Worm (Caenorhabditis elegans): ENCODE results near the gene arrd-24.

The arrd-24 gene

ce11 chrX:14015808-14016207 is 35.5 kb upstream of the arrd-24 start (continued):
- TF ChIP-seq skn-1 (tag; optimal IDR thresholded peaks at IDR 0.05) (peak; percentile 56), ceh-16 (tag; optimal IDR thresholded peaks at IDR 0.05) (no peak), pqm-1 (tag; optimal IDR thresholded peaks at IDR 0.05) (peak; percentile 1), zag-1 (tag; optimal IDR thresholded peaks at IDR 0.05) (no peak), R02D3.7 (tag; optimal IDR thresholded peaks at IDR 0.05) (peak; percentile 24), sea-2 (GFP tag; optimal IDR thresholded peaks at IDR 0.05) (peak; percentile 76), nhr-25 (tag; optimal IDR thresholded peaks at IDR 0.05) (peak; percentile 36)

- TF ChIP-seq R02D3.7 (tag; optimal IDR thresholded peaks at IDR 0.05) = no peak
- TF ChIP-seq tbx-2 (tag; optimal IDR thresholded peaks at IDR 0.05) = no peak
- no peak for TF ChIP-seq ztf-11 (tag; optimal IDR thresholded peaks at IDR 0.05)
- no peak for TF ChIP-seq nhr-237 (tag; optimal IDR thresholded peaks at IDR 0.05)
- TF ChIP-seq sea-2 (GFP tag; optimal IDR thresholded peaks at IDR 0.05) = no peak
- TF ChIP-seq nhr-23 (tag; optimal IDR thresholded peaks at IDR 0.05) = no peak
- no peak for TF ChIP-seq ceh-28 (tag; optimal IDR thresholded peaks at IDR 0.05)
- TF ChIP-seq fos-1 (tag; optimal IDR thresholded peaks at IDR 0.05) = no peak
- TF ChIP-seq ceh-16 (tag; optimal IDR thresholded peaks at IDR 0.05) = no peak
- TF ChIP-seq skn-1 (tag; optimal IDR thresholded peaks at IDR 0.05) = no peak
- no peak for TF ChIP-seq nhr-77 (tag; optimal IDR thresholded peaks at IDR 0.05)
- TF ChIP-seq ceh-82 (tag; optimal IDR thresholded peaks at IDR 0.05) = no peak
- TF ChIP-seq ceh-9 (tag; optimal IDR thresholded peaks at IDR 0.05) = no peak
- TF ChIP-seq elt-3 (tag; optimal IDR thresholded peaks at IDR 0.05) = no peak
Observed at ce11 chrX:14015366-14015765, 35.0 kb upstream of the arrd-24 start, which contains the start of gene C04C11.25. Gene C04C11.25, minus strand, starts transcription at chrX:14015466.

ce11 chrX:14012417-14012816 is 32.1 kb upstream of the arrd-24 start, which contains the start of gene tbc-19:
Gene tbc-19, minus strand, starts transcription at chrX:14012517.
- TF ChIP-seq elt-2 (tag; optimal IDR thresholded peaks at IDR 0.05) (no peak), ZK546.5 (tag; optimal IDR thresholded peaks at IDR 0.05) (no peak), lsy-12 (tag; optimal IDR thresholded peaks at IDR 0.05) (no peak), nfya-1 (tag; optimal IDR thresholded peaks at IDR 0.05; ENCODE audit: insufficient read depth) (no peak), snpc-4 (tag; optimal IDR thresholded peaks at IDR 0.05) (no peak), nhr-43 (tag; optimal IDR thresholded peaks at IDR 0.05; ENCODE audit: poor library complexity, severe bottlenecking) (no peak), sea-2 (GFP tag; optimal IDR thresholded peaks at IDR 0.05) (no peak), nhr-76 (tag; optimal IDR thresholded peaks at IDR 0.05) (no peak), unc-39 (tag; optimal IDR thresholded peaks at IDR 0.05) (no peak), R02D3.7 (tag; optimal IDR thresholded peaks at IDR 0.05) (no peak), skn-1 (tag; optimal IDR thresholded peaks at IDR 0.05) (no peak), zag-1 (tag; optimal IDR thresholded peaks at IDR 0.05) (no peak), ztf-11 (tag; optimal IDR thresholded peaks at IDR 0.05) (no peak), fkh-2 (tag; optimal IDR thresholded peaks at IDR 0.05) (no peak), ama-1 (optimal IDR thresholded peaks at IDR 0.05) (no peak), tbx-2 (tag; optimal IDR thresholded peaks at IDR 0.05) (no peak), nhr-28 (tag; optimal IDR thresholded peaks at IDR 0.05) (no peak), ceh-82 (tag; optimal IDR thresholded peaks at IDR 0.05) (no peak)

- TF ChIP-seq nhr-67 (tag; optimal IDR thresholded peaks at IDR 0.05) = no peak
- TF ChIP-seq ztf-4 (tag; optimal IDR thresholded peaks at IDR 0.05) = no peak
- no peak for TF ChIP-seq aly-2 (tag; optimal IDR thresholded peaks at IDR 0.05)
- TF ChIP-seq nhr-237 (tag; optimal IDR thresholded peaks at IDR 0.05) = no peak
- no peak for TF ChIP-seq elt-2 (tag; optimal IDR thresholded peaks at IDR 0.05)
- no peak for TF ChIP-seq ama-1 (optimal IDR thresholded peaks at IDR 0.05)
- TF ChIP-seq nhr-23 (tag; optimal IDR thresholded peaks at IDR 0.05) = no peak
- no peak for TF ChIP-seq ceh-28 (tag; optimal IDR thresholded peaks at IDR 0.05)
- no peak for TF ChIP-seq jun-1 (tag; optimal IDR thresholded peaks at IDR 0.05)
- TF ChIP-seq mdl-1 (tag; optimal IDR thresholded peaks at IDR 0.05) = no peak
- TF ChIP-seq ceh-9 (tag; optimal IDR thresholded peaks at IDR 0.05) = no peak
- no peak for TF ChIP-seq zag-1 (tag; optimal IDR thresholded peaks at IDR 0.05)
- no peak for TF ChIP-seq sea-2 (GFP tag; optimal IDR thresholded peaks at IDR 0.05)
- no peak for TF ChIP-seq daf-12 (tag; optimal IDR thresholded peaks at IDR 0.05)
- TF ChIP-seq ceh-16 (tag; optimal IDR thresholded peaks at IDR 0.05) = no peak
- TF ChIP-seq ztf-11 (tag; optimal IDR thresholded peaks at IDR 0.05) = no peak
- no peak for TF ChIP-seq fkh-10 (GFP tag; optimal IDR thresholded peaks at IDR 0.05)
- TF ChIP-seq nhr-28 (tag; optimal IDR thresholded peaks at IDR 0.05) = no peak
- TF ChIP-seq pha-4 (tag; optimal IDR thresholded peaks at IDR 0.05) = no peak
- TF ChIP-seq pqm-1 (tag; optimal IDR thresholded peaks at IDR 0.05) = no peak
Observed at ce11 chrX:14008130-14008529, 27.8 kb upstream of the arrd-24 start.
